Fruit fly (Drosophila melanogaster): ENCODE data around the gene RanBP3.
A peak's percentile ranks its signal among the peaks of the same experiment; 100 is the strongest.

The RanBP3 gene

dm6 chr3R:23722680-23723372, 29.8 kb downstream of the RanBP3 start, which contains the start of gene CG10365 (continued):
- TF ChIP-seq unpg (GFP tag; optimal IDR thresholded peaks at IDR 0.05) (peak; percentile 93), z (GFP tag; IDR thresholded peaks at IDR 0.05) (0 out of 3 replicates have a peak, but pooled peaks have one; percentile 29), cg (GFP tag; optimal IDR thresholded peaks at IDR 0.05) (no peak), fd102C (GFP tag; optimal IDR thresholded peaks at IDR 0.05) (no peak), CG8765 (GFP tag; IDR thresholded peaks at IDR 0.05) (no peak), CG14014 (GFP tag; IDR thresholded peaks at IDR 0.05) (peak; percentile 92), CoRest (tag; optimal IDR thresholded peaks at IDR 0.05) (peak; percentile 93), az2 (GFP tag; optimal IDR thresholded peaks at IDR 0.05) (peak; percentile 81), CG15011 (GFP tag; optimal IDR thresholded peaks at IDR 0.05) (peak; percentile 87), Myb (GFP tag; optimal IDR thresholded peaks at IDR 0.05) (no peak), Camta (GFP tag; optimal IDR thresholded peaks at IDR 0.05) (peak; percentile 17), Fer2 (tag; optimal IDR thresholded peaks at IDR 0.05) (peak; percentile 75), Trl (optimal IDR thresholded peaks at IDR 0.05) (peak; percentile 78 to 89), Trl (GFP tag; optimal IDR thresholded peaks at IDR 0.05) (no peak), YL-1 (GFP tag; optimal IDR thresholded peaks at IDR 0.05) (no peak), CG9932 (GFP tag; IDR thresholded peaks at IDR 0.05) (peak; percentile 67), stc (GFP tag; IDR thresholded peaks at IDR 0.05) (peak; percentile 90), Xrp1 (GFP tag; IDR thresholded peaks at IDR 0.05) (peak; percentile 86), BEAF-32 (GFP tag; optimal IDR thresholded peaks at IDR 0.05) (no peak), inv (GFP tag; IDR thresholded peaks at IDR 0.05; ENCODE audit: partially characterized antibody) (no peak), CG8290 (GFP tag; optimal IDR thresholded peaks at IDR 0.05) (peak; percentile 26), CG8290 (tag; optimal IDR thresholded peaks at IDR 0.05) (no peak), CG7839 (tag; optimal IDR thresholded peaks at IDR 0.05) (peak; percentile 96), CG13624 (GFP tag; optimal IDR thresholded peaks at IDR 0.05) (no peak), Mad (GFP tag; optimal IDR thresholded peaks at IDR 0.05) (no peak), ttk (GFP tag; IDR thresholded peaks at IDR 0.05) (peak; percentile 79), Blimp-1 (GFP tag; optimal IDR thresholded peaks at IDR 0.05) (peak; percentile 85), CG6791 (GFP tag; IDR thresholded peaks at IDR 0.05; ENCODE audit: partially characterized antibody) (no peak), her (GFP tag; optimal IDR thresholded peaks at IDR 0.05) (no peak), Dek (tag; optimal IDR thresholded peaks at IDR 0.05) (peak; percentile 90), MESR4 (GFP tag; optimal IDR thresholded peaks at IDR 0.05) (no peak), CG12155 (GFP tag; optimal IDR thresholded peaks at IDR 0.05) (peak; percentile 76), CG9876 (GFP tag; optimal IDR thresholded peaks at IDR 0.05) (no peak), CG16813 (GFP tag; IDR thresholded peaks at IDR 0.05; ENCODE audit: partially characterized antibody) (no peak), CG10979 (tag; optimal IDR thresholded peaks at IDR 0.05) (peak; percentile 82), CG16863 (GFP tag; optimal IDR thresholded peaks at IDR 0.05) (no peak), CG17912 (GFP tag; optimal IDR thresholded peaks at IDR 0.05) (no peak), Hr39 (optimal IDR thresholded peaks at IDR 0.05) (no peak), CG10462 (GFP tag; optimal IDR thresholded peaks at IDR 0.05) (peak; percentile 55), bbx (GFP tag; IDR thresholded peaks at IDR 0.05; ENCODE audit: partially characterized antibody) (0 out of 2 replicates have a peak, but pooled peaks have one; percentile 13), insv (GFP tag; optimal IDR thresholded peaks at IDR 0.05) (peak in 1 of 2 experiments; percentile 13), chm (GFP tag; IDR thresholded peaks at IDR 0.05) (no peak; the same call in 1 of the 2 replicates), dan (GFP tag; IDR thresholded peaks at IDR 0.05) (no peak), CG15073 (GFP tag; optimal IDR thresholded peaks at IDR 0.05) (no peak), tgo (GFP tag; IDR thresholded peaks at IDR 0.05) (peak; percentile 92), D19A (tag; optimal IDR thresholded peaks at IDR 0.05) (peak; percentile 76), Eip74EF (GFP tag; optimal IDR thresholded peaks at IDR 0.05) (peak in 1 of 2 experiments; percentile 93), CG17328 (GFP tag; IDR thresholded peaks at IDR 0.05) (peak; percentile 85), CG14667 (GFP tag; IDR thresholded peaks at IDR 0.05) (peak; percentile 62), Oli (tag; optimal IDR thresholded peaks at IDR 0.05) (peak; percentile 85)
